Fruit fly (Drosophila melanogaster) whole organism, adult: Measurements from ENCODE around the gene CG32982.
A peak's percentile ranks its signal among the peaks of the same experiment; 100 is the strongest.

Experiments used
- CG11617 ChIP-seq: fragments of 200-800 bp; sonication (Bioruptor generic); optimal IDR thresholded peaks from 2 replicates; lab custom pipeline; 2017; ENCODE audit warnings: mild to moderate bottlenecking, missing biosample characterization, missing genetic modification reagents, missing genetic modification characterization
- CG12768 ChIP-seq: fragments of 200-800 bp; sonication (Bioruptor generic); optimal IDR thresholded peaks from 2 replicates; lab custom pipeline; 2017; ENCODE audit warnings: missing biosample characterization, missing genetic modification characterization, mild to moderate bottlenecking, moderate library complexity, missing genetic modification reagents
- CG14711 ChIP-seq: fragments of 200-800 bp; sonication (Bioruptor generic); optimal IDR thresholded peaks from 2 replicates; lab custom pipeline; 2018; ENCODE audit warnings: missing biosample characterization, mild to moderate bottlenecking, missing genetic modification characterization, moderate library complexity
- CG1620 ChIP-seq: fragments of 200-800 bp; sonication (Bioruptor generic); optimal IDR thresholded peaks from 2 replicates; lab custom pipeline; 2016; ENCODE audit warnings: missing biosample characterization, missing genetic modification characterization
- CG33017 ChIP-seq: fragments of 200-800 bp; sonication (Bioruptor generic); optimal IDR thresholded peaks from 2 replicates; lab custom pipeline; 2018; ENCODE audit warnings: missing biosample characterization, mild to moderate bottlenecking, missing genetic modification characterization, moderate library complexity
- CG5204 ChIP-seq: fragments of 200-800 bp; sonication (Bioruptor generic); optimal IDR thresholded peaks from 2 replicates; lab custom pipeline; 2016; ENCODE audit warnings: missing biosample characterization, missing genetic modification characterization
- CG7045 ChIP-seq: fragments of 200-800 bp; sonication (Bioruptor generic); optimal IDR thresholded peaks from 2 replicates; lab custom pipeline; 2017; ENCODE audit warnings: missing biosample characterization, mild to moderate bottlenecking, missing genetic modification characterization
- CG7101 ChIP-seq: fragments of 200-800 bp; sonication (Bioruptor generic); optimal IDR thresholded peaks from 2 replicates; lab custom pipeline; 2018; ENCODE audit warnings: missing biosample characterization, mild to moderate bottlenecking, missing genetic modification characterization, moderate library complexity
- Clk ChIP-seq: fragments of 200-800 bp; sonication (Bioruptor generic); optimal IDR thresholded peaks from 2 replicates; lab custom pipeline; 2017; ENCODE audit warnings: missing biosample characterization, missing genetic modification characterization
- Crg-1 ChIP-seq: fragments of 200-800 bp; sonication (Bioruptor generic); optimal IDR thresholded peaks from 2 replicates; lab custom pipeline; 2016; ENCODE audit warnings: missing biosample characterization, missing genetic modification characterization
- Hr96 ChIP-seq: fragments of 200-800 bp; sonication (Bioruptor generic); optimal IDR thresholded peaks from 2 replicates; lab custom pipeline; 2016; ENCODE audit warnings: missing biosample characterization, missing genetic modification characterization
- Mnt ChIP-seq: fragments of 200-800 bp; sonication (Bioruptor generic); optimal IDR thresholded peaks from 2 replicates; lab custom pipeline; 2016; ENCODE audit warnings: missing biosample characterization, mild to moderate bottlenecking, missing genetic modification characterization
- bab1 ChIP-seq: fragments of 200-800 bp; sonication (Bioruptor generic); optimal IDR thresholded peaks from 3 replicates; lab custom pipeline; 2019; ENCODE audit warnings: missing biosample characterization, mild to moderate bottlenecking, missing genetic modification characterization, moderate library complexity
- cic ChIP-seq: fragments of 200-800 bp; sonication (Bioruptor generic); optimal IDR thresholded peaks from 2 replicates; lab custom pipeline; 2017; ENCODE audit warnings: missing biosample characterization, mild to moderate bottlenecking, missing genetic modification characterization, moderate library complexity
- cnc ChIP-seq, 2 experiments: fragments of >200 bp; optimal IDR thresholded peaks; 2 replicates each; lab custom pipeline; 2017
- kay ChIP-seq: fragments of 200-800 bp; sonication (Bioruptor generic); peaks from one replicate; lab custom pipeline; 2016; ENCODE audit warnings: missing biosample characterization, missing genetic modification characterization, borderline replicate concordance
- ovo ChIP-seq: fragments of 200-800 bp; sonication (Bioruptor generic); optimal IDR thresholded peaks from 2 replicates; lab custom pipeline; 2016; ENCODE audit warnings: missing biosample characterization, missing genetic modification characterization
- pad ChIP-seq: fragments of 200-800 bp; sonication (Bioruptor generic); optimal IDR thresholded peaks from 3 replicates; lab custom pipeline; 2017; ENCODE audit warnings: missing biosample characterization, missing genetic modification characterization, mild to moderate bottlenecking, moderate library complexity, missing genetic modification reagents
- tj ChIP-seq: fragments of 200-800 bp; sonication (Bioruptor generic); optimal IDR thresholded peaks from 3 replicates; lab custom pipeline; 2017; ENCODE audit warnings: missing biosample characterization, mild to moderate bottlenecking, missing genetic modification characterization, moderate library complexity
- toe ChIP-seq: fragments of 200-800 bp; sonication (Bioruptor generic); optimal IDR thresholded peaks from 2 replicates; lab custom pipeline; 2016; ENCODE audit warnings: missing biosample characterization, missing genetic modification characterization

Gene CG32982

DNA sequence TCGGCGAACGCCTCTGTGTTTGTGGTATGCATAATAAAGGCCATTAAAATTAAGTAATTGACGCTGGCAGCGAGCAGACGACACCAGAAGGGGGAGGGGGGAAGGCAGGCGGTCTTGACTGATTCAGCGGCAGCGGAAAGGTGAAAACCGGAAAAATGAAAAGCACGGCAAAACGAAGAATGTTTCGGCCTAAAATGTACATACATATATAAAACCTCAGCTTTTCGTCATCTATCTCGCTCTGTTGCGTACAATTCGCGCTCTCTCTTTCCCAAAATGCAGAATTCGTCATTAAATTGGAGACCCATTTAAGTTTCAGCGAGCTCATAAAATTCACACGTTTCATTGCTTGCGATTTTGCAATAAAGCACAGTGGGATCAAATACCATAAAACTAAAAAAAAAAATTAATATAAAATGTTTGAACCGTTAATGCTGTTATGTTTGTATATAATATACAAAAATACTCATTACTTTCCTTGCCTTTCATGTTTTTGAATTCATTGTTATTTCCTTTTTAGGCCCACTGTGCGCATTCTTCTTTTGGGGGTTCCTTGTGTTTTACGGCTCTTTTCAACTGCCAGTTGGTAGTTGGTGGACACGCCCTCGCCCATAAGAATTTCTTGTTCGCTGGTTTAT is 42.6 kb downstream of the CG32982 start:
- TF ChIP-seq cic (GFP tag; lab: Kevin White, UChicago) (no peak), CG33017 (tag; lab: Kevin White, UChicago) (peak; percentile 41), kay (peak; percentile 82), Crg-1 (GFP tag; lab: Kevin White, UChicago) (no peak), CG14711 (peak; percentile 81), cnc (optimal IDR thresholded peaks at IDR 0.05; lab: Kevin White, UChicago) (no peak), pad (GFP tag; lab: Kevin White, UChicago) (peak; percentile 57), CG7045 (GFP tag; lab: Kevin White, UChicago) (peak; percentile 27), CG5204 (GFP tag; lab: Kevin White, UChicago) (no peak), tj (GFP tag; lab: Kevin White, UChicago) (peak; percentile 95), ovo (peak; percentile 27), CG12768 (no peak), Clk (GFP tag; lab: Kevin White, UChicago) (no peak), toe (GFP tag; lab: Kevin White, UChicago) (no peak), bab1 (GFP tag; lab: Kevin White, UChicago) (peak; percentile 95), CG7101 (tag; lab: Kevin White, UChicago) (peak; percentile 82), Hr96 (peak; percentile 16), CG1620 (GFP tag; lab: Kevin White, UChicago) (peak; percentile 47), CG11617 (GFP tag; lab: Kevin White, UChicago) (peak; percentile 67), Mnt (GFP tag; lab: Kevin White, UChicago) (peak; percentile 27)

DNA sequence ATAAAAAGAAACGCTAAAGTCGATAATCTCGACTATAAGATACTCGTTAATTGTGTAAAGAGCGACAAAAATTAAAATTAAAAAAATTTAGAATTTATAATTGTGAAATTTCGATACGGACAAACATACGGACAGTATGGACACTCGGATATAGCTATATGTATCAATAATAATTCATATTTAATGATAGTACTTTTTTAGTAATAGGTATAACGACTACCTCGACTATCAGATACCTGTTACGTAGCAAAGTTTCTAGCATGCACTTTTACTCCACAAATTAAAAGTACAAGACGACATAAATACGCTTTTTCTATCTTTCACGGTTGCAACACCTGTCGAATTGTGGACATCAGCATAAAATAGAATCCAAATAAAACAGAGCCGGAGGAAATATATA is 47.3 kb downstream of the CG32982 start:
- TF ChIP-seq toe (GFP tag; lab: Kevin White, UChicago) (no peak), CG1620 (GFP tag; lab: Kevin White, UChicago) (no peak), Crg-1 (GFP tag; lab: Kevin White, UChicago) (no peak), CG14711 (no peak), Clk (GFP tag; lab: Kevin White, UChicago) (no peak)

DNA sequence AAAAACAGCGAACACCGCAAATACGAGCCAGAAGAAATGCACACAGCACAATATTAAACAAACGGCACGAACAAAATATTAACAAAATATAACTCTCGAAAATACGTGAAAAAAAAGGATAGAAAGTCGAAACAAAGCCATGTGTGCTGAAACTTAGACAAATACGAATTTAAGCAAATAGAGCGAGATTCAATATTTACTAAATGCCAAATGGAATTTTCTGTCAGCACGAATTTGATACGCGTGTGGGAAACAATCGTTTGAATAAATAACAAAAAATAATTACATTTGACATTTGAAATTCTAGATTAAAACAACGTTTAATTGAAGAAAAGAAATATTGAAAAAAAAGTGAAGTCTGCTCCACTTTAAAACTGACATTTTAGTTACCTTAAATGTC is 47.8 kb downstream of the CG32982 start:
- TF ChIP-seq toe (GFP tag; lab: Kevin White, UChicago) (no peak), cnc (optimal IDR thresholded peaks at IDR 0.05; lab: Kevin White, UChicago) (no peak), cic (GFP tag; lab: Kevin White, UChicago) (no peak), Mnt (GFP tag; lab: Kevin White, UChicago) (no peak), CG1620 (GFP tag; lab: Kevin White, UChicago) (no peak), CG12768 (no peak), CG14711 (no peak), CG5204 (GFP tag; lab: Kevin White, UChicago) (no peak), tj (GFP tag; lab: Kevin White, UChicago) (no peak)

DNA sequence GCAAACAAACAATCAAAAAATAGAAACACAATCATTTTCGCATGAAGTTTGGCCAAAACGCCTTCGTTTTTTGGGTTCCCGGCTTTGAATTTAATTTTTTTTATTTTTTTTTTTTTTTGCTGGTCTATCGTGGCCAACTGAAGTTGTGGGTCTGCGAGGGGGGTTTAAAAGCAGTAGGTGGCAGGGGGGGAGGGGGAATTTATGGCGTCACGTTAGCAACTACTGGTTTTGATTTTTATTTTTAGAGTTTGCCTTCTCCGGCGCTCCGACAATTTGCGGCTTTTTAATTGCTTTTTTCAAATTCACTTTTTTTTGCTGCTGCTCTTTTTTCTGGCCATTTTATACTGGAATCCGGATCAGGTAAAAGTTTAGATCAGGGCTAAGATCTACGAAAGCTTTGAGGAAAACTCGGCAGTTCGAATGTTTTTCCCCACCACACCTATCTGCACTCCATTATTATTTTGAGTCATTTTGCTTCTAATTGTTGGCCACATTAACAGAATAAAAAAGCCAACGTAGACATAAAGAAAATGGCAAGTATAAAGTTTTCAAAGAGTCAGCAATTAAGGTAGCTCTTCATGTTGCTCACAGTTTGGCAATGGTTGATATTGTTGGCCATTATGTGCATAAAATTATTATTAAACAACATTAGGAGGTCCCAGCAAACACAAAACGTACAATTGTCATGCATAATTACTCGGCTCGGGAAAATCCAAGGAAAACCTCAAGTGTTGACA is 48.5 kb downstream of the CG32982 start:
- TF ChIP-seq tj (GFP tag; lab: Kevin White, UChicago) = peak; percentile 92
- TF ChIP-seq Hr96 = no peak
- TF ChIP-seq pad (GFP tag; lab: Kevin White, UChicago) = no peak

DNA sequence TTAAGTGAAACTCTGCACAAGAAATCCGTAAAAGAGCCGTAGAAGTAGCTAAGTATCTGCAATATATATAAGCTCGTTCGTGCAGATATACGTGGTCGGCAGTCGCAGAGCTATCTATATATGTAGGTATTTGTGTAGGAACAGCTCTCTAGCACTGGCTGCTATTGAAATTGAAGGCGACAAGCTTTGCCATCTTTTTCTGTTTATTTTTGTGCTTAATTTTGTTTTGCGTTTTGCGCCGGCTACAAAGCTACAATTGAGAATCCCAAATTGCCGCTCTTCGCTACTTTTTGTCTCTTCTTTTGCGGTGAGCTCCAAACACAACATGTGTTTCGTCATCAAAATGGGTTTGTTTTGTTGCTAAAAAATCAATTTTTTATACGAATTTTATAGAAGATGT is 49.6 kb downstream of the CG32982 start:
- TF ChIP-seq CG5204 (GFP tag; lab: Kevin White, UChicago) (peak; percentile 55), CG1620 (GFP tag; lab: Kevin White, UChicago) (no peak), toe (GFP tag; lab: Kevin White, UChicago) (peak; percentile 85), tj (GFP tag; lab: Kevin White, UChicago) (peak; percentile 77), CG11617 (GFP tag; lab: Kevin White, UChicago) (peak; percentile 72), ovo (peak; percentile 60), Crg-1 (GFP tag; lab: Kevin White, UChicago) (no peak), pad (GFP tag; lab: Kevin White, UChicago) (no peak), Mnt (GFP tag; lab: Kevin White, UChicago) (peak; percentile 50), bab1 (GFP tag; lab: Kevin White, UChicago) (peak; percentile 95), CG14711 (peak; percentile 27), CG12768 (peak; percentile 88), CG33017 (tag; lab: Kevin White, UChicago) (peak; percentile 87), Hr96 (peak; percentile 42), Clk (GFP tag; lab: Kevin White, UChicago) (peak; percentile 86), cnc (optimal IDR thresholded peaks at IDR 0.05; lab: Kevin White, UChicago) (no peak), CG7045 (GFP tag; lab: Kevin White, UChicago) (peak; percentile 75), kay (peak; percentile 99), cic (GFP tag; lab: Kevin White, UChicago) (peak; percentile 96), CG7101 (tag; lab: Kevin White, UChicago) (peak; percentile 61)

DNA sequence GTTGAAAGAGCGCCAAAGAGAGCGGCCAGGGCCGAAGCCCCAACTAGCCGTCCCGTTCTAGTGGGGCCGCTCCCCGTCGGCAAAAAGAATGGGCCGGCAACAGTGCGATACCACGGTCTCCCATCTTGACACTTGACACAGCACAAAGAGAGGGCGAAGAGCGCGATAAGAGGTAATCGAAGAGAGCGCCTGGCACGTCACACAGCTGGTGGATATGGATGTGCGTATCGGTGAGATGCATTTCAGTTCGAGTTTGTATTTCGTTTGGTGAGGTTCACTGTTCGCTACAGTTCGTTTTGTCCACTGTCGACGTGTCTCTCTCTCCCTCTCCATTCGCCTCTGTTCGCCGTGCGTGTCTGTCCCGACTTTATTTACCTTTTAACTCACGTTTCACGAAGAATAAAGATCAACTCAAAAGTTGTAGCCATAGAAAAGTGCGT is 50.6 kb downstream of the CG32982 start:
- TF ChIP-seq CG11617 (GFP tag; lab: Kevin White, UChicago) (peak; percentile 37), cic (GFP tag; lab: Kevin White, UChicago) (peak; percentile 63), Hr96 (no peak), cnc (optimal IDR thresholded peaks at IDR 0.05; lab: Kevin White, UChicago) (no peak), ovo (no peak), toe (GFP tag; lab: Kevin White, UChicago) (no peak), Clk (GFP tag; lab: Kevin White, UChicago) (peak; percentile 41), CG5204 (GFP tag; lab: Kevin White, UChicago) (no peak), CG33017 (tag; lab: Kevin White, UChicago) (peak; percentile 70), tj (GFP tag; lab: Kevin White, UChicago) (peak; percentile 71), Crg-1 (GFP tag; lab: Kevin White, UChicago) (no peak), CG1620 (GFP tag; lab: Kevin White, UChicago) (no peak), bab1 (GFP tag; lab: Kevin White, UChicago) (peak; percentile 80), kay (no peak), CG14711 (peak; percentile 47), CG7101 (tag; lab: Kevin White, UChicago) (peak; percentile 40), CG12768 (peak; percentile 77), pad (GFP tag; lab: Kevin White, UChicago) (peak; percentile 61), Mnt (GFP tag; lab: Kevin White, UChicago) (peak; percentile 76), CG7045 (GFP tag; lab: Kevin White, UChicago) (peak; percentile 7)
